Fruit fly (Drosophila melanogaster): Measurements from ENCODE around the gene CG32486.

CG32486 gene

DNA sequence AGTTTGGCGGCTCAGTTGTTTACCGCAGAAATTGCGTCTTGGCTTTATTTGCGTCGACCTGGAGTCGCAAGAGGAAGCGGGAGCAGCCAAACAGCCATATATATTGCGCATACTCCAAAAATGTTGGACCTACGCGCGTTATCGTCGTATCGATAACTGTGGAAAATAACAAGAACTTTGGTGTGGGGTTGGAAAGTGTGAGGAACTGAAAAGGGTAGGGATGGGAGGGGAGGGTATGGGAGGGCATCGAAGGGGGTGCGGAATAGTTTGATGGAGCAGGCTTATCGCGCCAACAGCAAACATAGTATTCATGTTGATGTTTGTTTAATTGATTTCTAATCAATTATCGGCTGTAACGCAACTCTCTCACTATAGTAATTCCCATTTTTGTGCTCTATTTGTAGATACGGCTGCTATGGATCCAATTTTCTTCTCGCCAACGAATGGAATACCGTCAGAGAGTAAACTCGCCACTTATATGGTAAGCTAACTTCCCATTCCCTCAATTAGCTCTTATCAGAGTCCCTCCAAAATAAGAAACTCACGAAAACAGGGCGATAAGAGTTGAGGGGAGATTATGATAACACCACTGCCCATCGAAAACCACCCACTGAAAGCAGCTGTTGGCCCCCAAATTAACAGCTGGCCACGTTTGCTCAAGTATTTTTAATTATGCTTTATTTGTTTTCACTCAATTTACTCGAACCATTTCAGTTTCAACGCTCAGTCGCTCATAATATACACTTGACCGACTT, 12.9 kb upstream of the CG32486 start (continued):
- TF ChIP-seq CG17568 (GFP tag; optimal IDR thresholded peaks at IDR 0.05) (peak; percentile 42), Ravus (GFP tag; IDR thresholded peaks at IDR 0.05) (no peak), salm (tag; optimal IDR thresholded peaks at IDR 0.05) (peak; percentile 24), pros (GFP tag; optimal IDR thresholded peaks at IDR 0.05) (peak; percentile 62), CG1529 (GFP tag; optimal IDR thresholded peaks at IDR 0.05) (peak; percentile 54), cato (GFP tag; optimal IDR thresholded peaks at IDR 0.05; ENCODE audit: borderline replicate concordance) (peak; percentile 1), CG10209 (GFP tag; optimal IDR thresholded peaks at IDR 0.05) (peak; percentile 66), run (tag; optimal IDR thresholded peaks at IDR 0.05) (no peak), Drgx (GFP tag; IDR thresholded peaks at IDR 0.05) (no peak), NC2β (GFP tag; optimal IDR thresholded peaks at IDR 0.05) (peak; percentile 36), fd96Cb (tag; optimal IDR thresholded peaks at IDR 0.05) (peak; percentile 3), cwo (GFP tag; optimal IDR thresholded peaks at IDR 0.05) (peak; percentile 71), Max (GFP tag; optimal IDR thresholded peaks at IDR 0.05) (no peak), crol (GFP tag; IDR thresholded peaks at IDR 0.05) (peak; percentile 97), CG1603 (tag; optimal IDR thresholded peaks at IDR 0.05) (peak; percentile 69), da (GFP tag; optimal IDR thresholded peaks at IDR 0.05) (no peak), ems (GFP tag; optimal IDR thresholded peaks at IDR 0.05) (no peak), CHES-1-like (GFP tag; optimal IDR thresholded peaks at IDR 0.05) (peak; percentile 50), Nf-YA (GFP tag; IDR thresholded peaks at IDR 0.05) (0 out of 2 replicates have a peak, but pooled peaks have one; percentile 12), nmo (GFP tag; optimal IDR thresholded peaks at IDR 0.05) (no peak), E2f2 (GFP tag; IDR thresholded peaks at IDR 0.05) (0 out of 2 replicates have a peak, but pooled peaks have one; percentile 28), usp (GFP tag; optimal IDR thresholded peaks at IDR 0.05) (no peak), Awh (GFP tag; IDR thresholded peaks at IDR 0.05) (peak; percentile 84), CG10431 (GFP tag; optimal IDR thresholded peaks at IDR 0.05) (peak; percentile 73), CG15601 (tag; optimal IDR thresholded peaks at IDR 0.05) (peak; percentile 81), CG15269 (tag; optimal IDR thresholded peaks at IDR 0.05) (no peak), HLH4C (GFP tag; IDR thresholded peaks at IDR 0.05; ENCODE audit: partially characterized antibody) (0 out of 3 replicates have a peak, but pooled peaks have one; percentile 19), luna (GFP tag; optimal IDR thresholded peaks at IDR 0.05) (no peak), CG6175 (GFP tag; IDR thresholded peaks at IDR 0.05) (no peak), Doc2 (GFP tag; IDR thresholded peaks at IDR 0.05) (no peak), Kr (GFP tag; optimal IDR thresholded peaks at IDR 0.05) (peak; percentile 76), CG5245 (GFP tag; optimal IDR thresholded peaks at IDR 0.05) (peak; percentile 58), Six4 (GFP tag; optimal IDR thresholded peaks at IDR 0.05) (peak; percentile 63), esg (GFP tag; conservative IDR thresholded peaks at IDR 0.05) (no peak), Camta (GFP tag; optimal IDR thresholded peaks at IDR 0.05) (peak; percentile 35), Dip2 (GFP tag; IDR thresholded peaks at IDR 0.05) (no peak), D19B (GFP tag; optimal IDR thresholded peaks at IDR 0.05) (no peak), Mrtf (GFP tag; IDR thresholded peaks at IDR 0.05) (no peak), H2.0 (GFP tag; IDR thresholded peaks at IDR 0.05) (no peak), scrt (GFP tag; optimal IDR thresholded peaks at IDR 0.05) (peak; percentile 28), Neu2 (GFP tag; optimal IDR thresholded peaks at IDR 0.05; ENCODE audit: borderline replicate concordance) (no peak), CG31365 (tag; optimal IDR thresholded peaks at IDR 0.05) (peak; percentile 67), ind (GFP tag; optimal IDR thresholded peaks at IDR 0.05) (no peak), NfI (GFP tag; optimal IDR thresholded peaks at IDR 0.05) (no peak), CG34376 (GFP tag; optimal IDR thresholded peaks at IDR 0.05) (peak; percentile 95), CG8281 (tag; optimal IDR thresholded peaks at IDR 0.05) (peak; percentile 29), inv (GFP tag; IDR thresholded peaks at IDR 0.05; ENCODE audit: partially characterized antibody) (no peak), bbx (GFP tag; IDR thresholded peaks at IDR 0.05; ENCODE audit: partially characterized antibody) (no peak; the same call in 1 of the 2 replicates), CG11247 (GFP tag; IDR thresholded peaks at IDR 0.05) (no peak)

All from whole organism, embryonic.